Worm (Caenorhabditis elegans) whole organism, young adult: ENCODE results near the gene madf-1.

Experiments
- F23B12.7 ChIP-seq: sonication (generic microtip); optimal IDR thresholded peaks from 2 replicates; lab custom pipeline; 2017; ENCODE audit warnings: missing genetic modification characterization, mild to moderate bottlenecking, missing compliant biosample characterization, antibody characterized with exemption, moderate library complexity; ENCODE audit not compliant: insufficient read depth
- T07F8.4 ChIP-seq: sonication (generic microtip); optimal IDR thresholded peaks from 2 replicates; lab custom pipeline; 2016; ENCODE audit warnings: mild to moderate bottlenecking, missing genetic modification characterization, moderate library complexity, missing compliant biosample characterization
- ama-1 ChIP-seq, 3 experiments: fragments of 150-350 bp in 1 of 3; sonication (generic microtip) in 2 of 3; optimal IDR thresholded peaks; 2 replicates each; lab custom pipeline; 2014 to 2018; ENCODE audit warnings: missing biosample characterization in 2 of 3, missing genetic modification characterization in 2 of 3, missing genetic modification reagents in 2 of 3
- mel-28 ChIP-seq: sonication (generic microtip); optimal IDR thresholded peaks from 2 replicates; lab custom pipeline; 2016; ENCODE audit warnings: borderline replicate concordance, mild to moderate bottlenecking, missing genetic modification characterization, missing compliant biosample characterization
- mxl-1 ChIP-seq: sonication (generic microtip); optimal IDR thresholded peaks from 2 replicates; lab custom pipeline; 2016; ENCODE audit warnings: missing genetic modification characterization, missing compliant biosample characterization
- nhr-80 ChIP-seq: sonication (generic microtip); optimal IDR thresholded peaks from 2 replicates; lab custom pipeline; 2016; ENCODE audit warnings: missing genetic modification characterization, missing compliant biosample characterization

DNA sequence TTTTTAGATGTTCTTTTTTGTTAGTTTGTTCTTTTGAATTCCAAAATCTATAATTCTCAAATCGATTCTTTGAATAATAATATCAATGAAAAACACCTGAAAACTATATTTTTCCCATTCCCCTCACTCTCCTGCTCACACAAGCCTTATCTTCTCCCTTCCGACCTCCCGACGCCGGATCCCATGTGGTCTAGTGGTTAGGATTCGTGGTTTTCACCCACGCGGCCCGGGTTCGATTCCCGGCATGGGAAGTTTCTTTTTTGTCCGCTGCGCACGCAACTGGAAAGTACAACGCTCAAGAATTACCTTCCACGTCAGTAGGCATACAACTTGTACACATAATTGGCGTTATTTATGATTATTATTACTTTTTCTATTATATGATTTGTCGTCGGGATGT lies 10.9 kb upstream of the madf-1 start:
- TF ChIP-seq T07F8.4 (no peak), ama-1 (optimal IDR thresholded peaks at IDR 0.05; lab: Kevin White, UChicago) (no peak), ama-1 (GFP tag; optimal IDR thresholded peaks at IDR 0.05; lab: Kevin White, UChicago) (no peak), nhr-80 (peak; percentile 4), F23B12.7 (peak; percentile 90), mxl-1 (tag; lab: Kevin White, UChicago) (peak; percentile 5), mel-28 (tag; lab: Kevin White, UChicago) (no peak)
